Worm (Caenorhabditis elegans): ENCODE measurements around the gene acr-24.
"Not testable (repeated sequence)": the region's sequence is repeated elsewhere in the genome, so short reads cannot be mapped to it uniquely, and the experiment has no call there.

acr-24 gene

ce11 chrIV:15476369-15476768 is 21.0 kb upstream of the acr-24 start (continued):
- TF ChIP-seq ceh-20 (GFP tag; IDR thresholded peaks at IDR 0.05) (peak; percentile 55; the same call in 1 of the 2 replicates), zag-1 (tag; optimal IDR thresholded peaks at IDR 0.05) (no peak), mep-1 (tag; optimal IDR thresholded peaks at IDR 0.05) (peak; percentile 43), snpc-4 (tag; optimal IDR thresholded peaks at IDR 0.05) (no peak), ama-1 (optimal IDR thresholded peaks at IDR 0.05) (no peak), lsy-2 (tag; optimal IDR thresholded peaks at IDR 0.05) (no peak), nhr-28 (tag; optimal IDR thresholded peaks at IDR 0.05) (no peak), Y75B8A.6 (GFP tag; IDR thresholded peaks at IDR 0.05) (no peak), mxl-2 (GFP tag; conservative IDR thresholded peaks at IDR 0.05) (no peak), aha-1 (tag) (no peak), mdt-29 (GFP tag; IDR thresholded peaks at IDR 0.05) (peak; percentile 62; the same call in 1 of the 2 replicates), F10B5.3 (tag; optimal IDR thresholded peaks at IDR 0.05) (no peak), php-3 (GFP tag; IDR thresholded peaks at IDR 0.05) (no peak), sdz-12 (GFP tag; optimal IDR thresholded peaks at IDR 0.05) (no peak), hmg-1.1 (GFP tag; IDR thresholded peaks at IDR 0.05) (no peak; the same call in 1 of the 2 replicates), lin-13 (GFP tag; optimal IDR thresholded peaks at IDR 0.05) (peak; percentile 33), skn-1 (tag; optimal IDR thresholded peaks at IDR 0.05) (no peak), ceh-44 (GFP tag; IDR thresholded peaks at IDR 0.05) (no peak), lim-7 (GFP tag; IDR thresholded peaks at IDR 0.05) (no peak), lin-38 (GFP tag; IDR thresholded peaks at IDR 0.05) (peak; percentile 84), arid-1 (GFP tag; conservative IDR thresholded peaks at IDR 0.05) (0 out of 2 replicates have a peak, but pooled peaks have one; percentile 54), unc-62 (GFP tag; optimal IDR thresholded peaks at IDR 0.05 in 1 of 2) (no peak), unc-62 (tag; optimal IDR thresholded peaks at IDR 0.05) (no peak), nhr-76 (tag; optimal IDR thresholded peaks at IDR 0.05) (no peak), daf-19 (GFP tag; conservative IDR thresholded peaks at IDR 0.05) (no peak), mes-2 (tag; optimal IDR thresholded peaks at IDR 0.05; ENCODE audit: poor library complexity, severe bottlenecking) (no peak), nhr-6 (tag; optimal IDR thresholded peaks at IDR 0.05) (no peak), nhr-42 (GFP tag; IDR thresholded peaks at IDR 0.05) (no peak)

- TF ChIP-seq ceh-82 (tag; optimal IDR thresholded peaks at IDR 0.05); D1046.2 (GFP tag; IDR thresholded peaks at IDR 0.05); skn-1 (tag; optimal IDR thresholded peaks at IDR 0.05): not testable (repeated sequence)
Measured at ce11 chrIV:15521342-15521741, 24.0 kb downstream of the acr-24 start, which contains the start of gene Y73F8A.32. Gene Y73F8A.32, minus strand, starts transcription at chrIV:15521442.

- TF ChIP-seq set-16 (GFP tag; IDR thresholded peaks at IDR 0.05) (no peak), arid-1 (GFP tag; conservative IDR thresholded peaks at IDR 0.05) (no peak), lin-38 (GFP tag; IDR thresholded peaks at IDR 0.05) (0 out of 2 replicates have a peak, but pooled peaks have one; percentile 14), F37D6.2 (tag; optimal IDR thresholded peaks at IDR 0.05) (no peak), F49E8.2 (tag; optimal IDR thresholded peaks at IDR 0.05; ENCODE audit: borderline replicate concordance) (peak; percentile 5), lim-7 (GFP tag; IDR thresholded peaks at IDR 0.05) (no peak)
Measured at ce11 chrIV:15523700-15524099, 26.3 kb downstream of the acr-24 start.

ce11 chrIV:15524923-15525322 is 27.6 kb downstream of the acr-24 start:
- no peak for TF ChIP-seq daf-8 (GFP tag; IDR thresholded peaks at IDR 0.05)
- TF ChIP-seq nhr-41 (GFP tag; IDR thresholded peaks at IDR 0.05), result no peak
- TF ChIP-seq lin-38 (GFP tag; IDR thresholded peaks at IDR 0.05), result peak; percentile 39
- TF ChIP-seq F26F4.8 (GFP tag; conservative IDR thresholded peaks at IDR 0.05), result no peak
- TF ChIP-seq attf-4 (tag; optimal IDR thresholded peaks at IDR 0.05), result no peak
- TF ChIP-seq lin-1 (GFP tag; IDR thresholded peaks at IDR 0.05), result no peak
- no peak for TF ChIP-seq dmd-8 (GFP tag; IDR thresholded peaks at IDR 0.05)
- TF ChIP-seq aly-2 (tag; optimal IDR thresholded peaks at IDR 0.05), result no peak
- no peak for TF ChIP-seq zip-2 (tag; optimal IDR thresholded peaks at IDR 0.05)
- TF ChIP-seq F49E8.2 (tag; optimal IDR thresholded peaks at IDR 0.05; ENCODE audit: borderline replicate concordance), result peak; percentile 29
- TF ChIP-seq pha-4 (GFP tag; IDR thresholded peaks at IDR 0.05), result 0 out of 2 replicates have a peak, but pooled peaks have one; percentile 26
- no peak for TF ChIP-seq pha-4 (tag; optimal IDR thresholded peaks at IDR 0.05)
- TF ChIP-seq aha-1 (tag), result no peak
- TF ChIP-seq snpc-1.2 (GFP tag; IDR thresholded peaks at IDR 0.05), result peak; percentile 82

All from whole organism, L4 larva.